Worm (Caenorhabditis elegans) whole organism, L4 larva: Measurements from ENCODE around the gene bus-18.

Experiments
- F37D6.2 ChIP-seq: sonication (generic microtip); optimal IDR thresholded peaks from 2 replicates; lab custom pipeline; 2016; ENCODE audit warnings: mild to moderate bottlenecking, missing genetic modification characterization, missing compliant biosample characterization
- F44E2.7 ChIP-seq: fragments of 200-800 bp; sonication (Bioruptor generic); IDR thresholded peaks from 2 replicates; pipeline ENCODE4 v2.1.2; 2022; ENCODE audit warnings: missing genetic modification characterization, missing compliant biosample characterization
- F49E8.2 ChIP-seq: sonication (generic microtip); optimal IDR thresholded peaks from 2 replicates; lab custom pipeline; 2016; ENCODE audit warnings: missing compliant biosample characterization, mild to moderate bottlenecking, missing genetic modification characterization, borderline replicate concordance
- R02D3.7 ChIP-seq: fragments of 150-350 bp; sonication (generic microtip); optimal IDR thresholded peaks from 3 replicates; lab custom pipeline; 2014; ENCODE audit warnings: missing biosample characterization, missing genetic modification characterization
- Y5F2A.4 ChIP-seq: fragments of 200-800 bp; sonication (Bioruptor generic); optimal IDR thresholded peaks from 2 replicates; lab custom pipeline; 2018; ENCODE audit warnings: mild to moderate bottlenecking, missing genetic modification characterization, missing compliant biosample characterization
- ZK337.2 ChIP-seq: fragments of 200-800 bp; sonication (Bioruptor generic); IDR thresholded peaks from 2 replicates; pipeline ENCODE4 v1.3.6; 2022; ENCODE audit warnings: missing genetic modification reagents, missing genetic modification characterization, missing compliant biosample characterization
- ZK546.5 ChIP-seq, 2 experiments: sonication (generic microtip); optimal IDR thresholded peaks; 2 replicates each; lab custom pipeline; 2017; ENCODE audit warnings: missing biosample characterization in 2 of 2, missing genetic modification characterization in 2 of 2
- aha-1 ChIP-seq: fragments of 150-350 bp; peaks from one replicate; lab custom pipeline; 2014; ENCODE audit warnings: missing biosample characterization, missing genetic modification characterization
- aly-2 ChIP-seq: sonication (generic microtip); optimal IDR thresholded peaks from 2 replicates; lab custom pipeline; 2018; ENCODE audit warnings: missing biosample characterization, missing genetic modification characterization
- ama-1 ChIP-seq: fragments of 150-350 bp; optimal IDR thresholded peaks from 2 replicates; lab custom pipeline; 2014; ENCODE audit warnings: inconsistent platforms, mixed read lengths
- arid-1 ChIP-seq: fragments of 200-800 bp; sonication (Bioruptor generic); conservative IDR thresholded peaks from 2 replicates; pipeline ENCODE4 v1.3.6; 2022; ENCODE audit warnings: missing genetic modification reagents, missing genetic modification characterization, missing compliant biosample characterization
- ceh-28 ChIP-seq: fragments of 150-350 bp; optimal IDR thresholded peaks from 2 replicates; lab custom pipeline; 2014; ENCODE audit warnings: missing biosample characterization, missing genetic modification reagents, missing genetic modification characterization
- ceh-32 ChIP-seq: sonication (generic microtip); optimal IDR thresholded peaks from 2 replicates; lab custom pipeline; 2016; ENCODE audit warnings: mild to moderate bottlenecking, missing genetic modification characterization, missing compliant biosample characterization; ENCODE audit not compliant: poor library complexity
- ceh-62 ChIP-seq: sonication (generic microtip); optimal IDR thresholded peaks from 2 replicates; lab custom pipeline; 2017; ENCODE audit warnings: missing biosample characterization, missing genetic modification characterization
- cey-2 ChIP-seq: sonication (generic microtip); optimal IDR thresholded peaks from 3 replicates; lab custom pipeline; 2017; ENCODE audit warnings: missing genetic modification characterization, mild to moderate bottlenecking, missing compliant biosample characterization, antibody characterized with exemption, borderline replicate concordance; ENCODE audit not compliant: insufficient read depth
- daf-12 ChIP-seq: fragments of 150-350 bp; optimal IDR thresholded peaks from 2 replicates; lab custom pipeline; 2014; ENCODE audit warnings: missing biosample characterization, missing genetic modification reagents, missing genetic modification characterization
- daf-19 ChIP-seq: fragments of 200-800 bp; sonication (Bioruptor generic); conservative IDR thresholded peaks from 2 replicates; pipeline ENCODE4 v1.3.6; 2022; ENCODE audit warnings: missing genetic modification characterization, missing compliant biosample characterization
- daf-8 ChIP-seq: fragments of 200-800 bp; sonication (Bioruptor generic); IDR thresholded peaks from 2 replicates; pipeline ENCODE4 v1.3.6; 2022; ENCODE audit warnings: missing genetic modification characterization, missing compliant biosample characterization
- dmd-6 ChIP-seq: fragments of 200-800 bp; sonication (Bioruptor generic); IDR thresholded peaks from 2 replicates; pipeline ENCODE4 v1.3.6; 2022; ENCODE audit warnings: missing genetic modification reagents, missing genetic modification characterization, missing compliant biosample characterization
- dmd-9 ChIP-seq: fragments of 200-800 bp; sonication (Bioruptor generic); IDR thresholded peaks from 2 replicates; pipeline ENCODE4 v1.3.6; 2022; ENCODE audit warnings: missing genetic modification reagents, missing genetic modification characterization, missing compliant biosample characterization
- duxl-1 ChIP-seq: sonication (generic microtip); optimal IDR thresholded peaks from 2 replicates; lab custom pipeline; 2016; ENCODE audit warnings: mild to moderate bottlenecking, missing genetic modification characterization, moderate library complexity, missing compliant biosample characterization; ENCODE audit not compliant: poor library complexity
- egl-27 ChIP-seq: sonication (generic microtip); optimal IDR thresholded peaks from 3 replicates; lab custom pipeline; 2017; ENCODE audit warnings: missing biosample characterization, missing genetic modification reagents, missing genetic modification characterization
- fos-1 ChIP-seq: fragments of 150-350 bp; optimal IDR thresholded peaks from 2 replicates; lab custom pipeline; 2014; ENCODE audit warnings: missing biosample characterization, missing genetic modification characterization
- gei-8 ChIP-seq: fragments of 200-800 bp; sonication (Bioruptor generic); optimal IDR thresholded peaks from 2 replicates; lab custom pipeline; 2018; ENCODE audit warnings: mild to moderate bottlenecking, missing genetic modification characterization, missing compliant biosample characterization
- hif-1 ChIP-seq, 2 experiments: sonication (generic microtip); optimal IDR thresholded peaks; 2 replicates each; lab custom pipeline; 2016 to 2017; ENCODE audit warnings: missing compliant biosample characterization in 2 of 2, missing genetic modification characterization in 2 of 2, missing genetic modification reagents in 2 of 2, missing genotype in 2 of 2, mild to moderate bottlenecking in 1 of 2
- hmg-1.1 ChIP-seq: fragments of 200-800 bp; sonication (Bioruptor generic); IDR thresholded peaks from 2 replicates; pipeline ENCODE4 v1.3.6; 2022; ENCODE audit warnings: missing genetic modification reagents, missing genetic modification characterization, missing compliant biosample characterization
- lim-7 ChIP-seq: fragments of 200-800 bp; sonication (Bioruptor generic); IDR thresholded peaks from 2 replicates; pipeline ENCODE4 v1.3.6; 2022; ENCODE audit warnings: missing genetic modification characterization, missing compliant biosample characterization
- lin-1 ChIP-seq: fragments of 200-800 bp; sonication (Bioruptor generic); IDR thresholded peaks from 2 replicates; pipeline ENCODE4 v1.3.6; 2022; ENCODE audit warnings: missing genetic modification reagents, missing genetic modification characterization, missing compliant biosample characterization
- lin-13 ChIP-seq: fragments of 150-350 bp; optimal IDR thresholded peaks from 2 replicates; lab custom pipeline; 2014; ENCODE audit warnings: missing biosample characterization, missing genetic modification reagents, missing genetic modification characterization
- lin-39 ChIP-seq: fragments of 150-350 bp; optimal IDR thresholded peaks from 2 replicates; lab custom pipeline; 2014; ENCODE audit warnings: missing biosample characterization, missing genetic modification reagents, missing genetic modification characterization
- lir-3 ChIP-seq: sonication (generic microtip); optimal IDR thresholded peaks from 2 replicates; lab custom pipeline; 2016; ENCODE audit warnings: mild to moderate bottlenecking, missing genetic modification characterization, missing compliant biosample characterization
- madf-9 ChIP-seq: fragments of 200-800 bp; sonication (Bioruptor generic); conservative IDR thresholded peaks from 2 replicates; pipeline ENCODE4 v1.3.6; 2022; ENCODE audit warnings: missing genetic modification reagents, missing genetic modification characterization, missing compliant biosample characterization
- mdl-1 ChIP-seq, 2 experiments: fragments of 150-350 bp in 1 of 2; sonication (generic microtip) in 1 of 2; optimal IDR thresholded peaks; 2 replicates each; lab custom pipeline; 2014 to 2017; ENCODE audit warnings: missing biosample characterization in 2 of 2, missing genetic modification characterization in 2 of 2
- nhr-102 ChIP-seq: sonication (generic microtip); optimal IDR thresholded peaks from 2 replicates; lab custom pipeline; 2016; ENCODE audit warnings: mild to moderate bottlenecking, missing genetic modification characterization, moderate library complexity, missing compliant biosample characterization
- nhr-11 ChIP-seq: fragments of 150-350 bp; optimal IDR thresholded peaks from 2 replicates; lab custom pipeline; 2014; ENCODE audit warnings: missing biosample characterization, missing genetic modification characterization
- nhr-237 ChIP-seq: sonication (generic microtip); optimal IDR thresholded peaks from 2 replicates; lab custom pipeline; 2017; ENCODE audit warnings: missing biosample characterization, missing genetic modification characterization
- nhr-25 ChIP-seq: sonication (generic microtip); optimal IDR thresholded peaks from 2 replicates; lab custom pipeline; 2017; ENCODE audit warnings: missing genetic modification characterization, mild to moderate bottlenecking, missing compliant biosample characterization, antibody characterized with exemption, moderate library complexity, borderline replicate concordance; ENCODE audit not compliant: insufficient read depth
- nhr-6 ChIP-seq: fragments of 150-350 bp; optimal IDR thresholded peaks from 2 replicates; lab custom pipeline; 2014; ENCODE audit warnings: missing biosample characterization, missing genetic modification characterization
- nhr-76 ChIP-seq: fragments of 150-350 bp; optimal IDR thresholded peaks from 2 replicates; lab custom pipeline; 2014; ENCODE audit warnings: missing biosample characterization, missing genetic modification characterization
- pha-4 ChIP-seq, 2 experiments: fragments of 150-350 bp in 1 of 2; fragments of 200-800 bp in 1 of 2; sonication (Bioruptor generic) in 1 of 2; IDR thresholded peaks in 1 of 2; optimal IDR thresholded peaks in 1 of 2; 2 replicates each; pipeline versions ENCODE4 v1.3.6 to Lab custom; 2014 to 2022; ENCODE audit warnings: missing genetic modification characterization in 2 of 2, missing genetic modification reagents in 2 of 2, missing biosample characterization in 1 of 2, missing compliant biosample characterization in 1 of 2
- saeg-2 ChIP-seq: fragments of 200-800 bp; sonication (Bioruptor generic); IDR thresholded peaks from 2 replicates; pipeline ENCODE4 v1.3.6; 2022; ENCODE audit warnings: missing genetic modification reagents, missing genetic modification characterization, missing compliant biosample characterization
- sdz-12 ChIP-seq: fragments of 200-800 bp; sonication (Bioruptor generic); optimal IDR thresholded peaks from 2 replicates; lab custom pipeline; 2018; ENCODE audit warnings: mild to moderate bottlenecking, missing genetic modification characterization, missing compliant biosample characterization
- snpc-4 ChIP-seq: fragments of 150-350 bp; optimal IDR thresholded peaks from 2 replicates; lab custom pipeline; 2014; ENCODE audit warnings: missing biosample characterization, missing genetic modification characterization
- spr-1 ChIP-seq: sonication (generic microtip); optimal IDR thresholded peaks from 2 replicates; lab custom pipeline; 2016; ENCODE audit warnings: mild to moderate bottlenecking, missing genetic modification characterization, missing compliant biosample characterization
- tra-1 ChIP-seq: fragments of 200-800 bp; sonication (Bioruptor generic); IDR thresholded peaks from 2 replicates; pipeline ENCODE4 v1.3.6; 2022; ENCODE audit warnings: missing genetic modification reagents, missing genetic modification characterization, missing compliant biosample characterization
- unc-39 ChIP-seq: sonication (generic microtip); optimal IDR thresholded peaks from 2 replicates; lab custom pipeline; 2017; ENCODE audit warnings: missing biosample characterization, missing genetic modification characterization
- vab-7 ChIP-seq: fragments of 200-800 bp; sonication (Bioruptor generic); IDR thresholded peaks from 2 replicates; pipeline ENCODE4 v1.3.6; 2022; ENCODE audit warnings: missing genetic modification reagents, missing genetic modification characterization, missing compliant biosample characterization
- zag-1 ChIP-seq: fragments of 150-350 bp; optimal IDR thresholded peaks from 2 replicates; lab custom pipeline; 2014; ENCODE audit warnings: missing biosample characterization, missing genetic modification characterization
- zfp-2 ChIP-seq: sonication (generic microtip); optimal IDR thresholded peaks from 2 replicates; lab custom pipeline; 2016; ENCODE audit warnings: mild to moderate bottlenecking, missing genetic modification characterization, missing compliant biosample characterization
- zip-11 ChIP-seq: fragments of 200-800 bp; sonication (Bioruptor generic); IDR thresholded peaks from 2 replicates; pipeline ENCODE4 v1.3.6; 2022; ENCODE audit warnings: missing genetic modification characterization, missing compliant biosample characterization
- zip-2 ChIP-seq: fragments of 150-350 bp; optimal IDR thresholded peaks from 2 replicates; lab custom pipeline; 2014; ENCODE audit warnings: missing biosample characterization, missing genetic modification characterization

Gene bus-18

DNA sequence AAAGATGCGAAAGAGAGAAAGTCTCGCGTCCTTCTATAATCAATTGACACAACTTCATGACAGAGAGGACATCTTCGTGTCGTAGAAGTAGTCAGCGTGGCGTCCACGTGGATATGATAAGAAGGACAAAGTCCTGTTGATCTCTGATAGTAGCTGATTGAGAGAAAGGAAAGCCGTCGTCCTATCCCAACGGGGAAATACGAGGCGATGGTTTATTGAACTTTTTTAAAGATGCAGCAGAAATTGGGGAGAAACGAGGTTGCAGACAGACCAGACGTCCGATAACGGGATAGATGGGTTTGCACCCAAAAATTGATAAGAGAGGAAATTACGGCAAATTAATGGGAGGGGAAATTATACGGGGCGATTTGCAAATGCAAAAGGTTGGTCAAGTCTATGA lies 29.0 kb downstream of the bus-18 start:
- TF ChIP-seq R02D3.7 (tag; lab: Kevin White, UChicago): no peak
- TF ChIP-seq aha-1 (tag; lab: Kevin White, UChicago): peak; percentile 87
- no peak for TF ChIP-seq zfp-2
- no peak for TF ChIP-seq lin-1 (GFP tag; lab: Robert Waterston, UW)
- TF ChIP-seq duxl-1 (tag; lab: Kevin White, UChicago): no peak
- peak; percentile 24 for TF ChIP-seq nhr-237 (tag; lab: Kevin White, UChicago)
- peak; percentile 65 for TF ChIP-seq nhr-102
- no peak for TF ChIP-seq spr-1 (tag; lab: Kevin White, UChicago)
- TF ChIP-seq ZK337.2: no peak
- no peak for TF ChIP-seq dmd-9 (GFP tag; lab: Robert Waterston, UW)
- no peak for TF ChIP-seq Y5F2A.4 (GFP tag; lab: Kevin White, UChicago)
- TF ChIP-seq pha-4 (GFP tag; IDR thresholded peaks at IDR 0.05; lab: Robert Waterston, UW): no peak
- no peak for TF ChIP-seq pha-4 (tag; optimal IDR thresholded peaks at IDR 0.05; lab: Kevin White, UChicago)
- TF ChIP-seq vab-7 (GFP tag; lab: Robert Waterston, UW): no peak
- TF ChIP-seq lin-13 (GFP tag; lab: Kevin White, UChicago): no peak
- TF ChIP-seq arid-1: no peak
- TF ChIP-seq lir-3 (tag; lab: Kevin White, UChicago): no peak
- no peak for TF ChIP-seq madf-9 (GFP tag; lab: Robert Waterston, UW)
- TF ChIP-seq snpc-4 (tag; lab: Kevin White, UChicago): no peak
- no peak for TF ChIP-seq aly-2 (tag; lab: Kevin White, UChicago)
- no peak for TF ChIP-seq sdz-12 (GFP tag; lab: Kevin White, UChicago)
- no peak for TF ChIP-seq daf-8
- TF ChIP-seq hmg-1.1: 0 out of 2 replicates have a peak, but pooled peaks have one; percentile 11
- TF ChIP-seq ceh-62 (tag; lab: Kevin White, UChicago): no peak
- TF ChIP-seq ceh-28 (tag; lab: Kevin White, UChicago): no peak
- no peak for TF ChIP-seq ZK546.5 (tag; optimal IDR thresholded peaks at IDR 0.05; lab: Kevin White, UChicago)
- no peak for TF ChIP-seq ceh-32
- TF ChIP-seq nhr-25 (tag; lab: Kevin White, UChicago): peak; percentile 86
- no peak for TF ChIP-seq lim-7 (GFP tag; lab: Robert Waterston, UW)
- no peak for TF ChIP-seq egl-27 (tag; lab: Kevin White, UChicago)
- TF ChIP-seq zag-1: no peak
- TF ChIP-seq gei-8: peak; percentile 86
- TF ChIP-seq nhr-6 (tag; lab: Kevin White, UChicago): no peak
- peak; percentile 87 for TF ChIP-seq dmd-6 (GFP tag; lab: Robert Waterston, UW)
- no peak for TF ChIP-seq F49E8.2
- no peak for TF ChIP-seq lin-39 (tag; lab: Kevin White, UChicago)
- no peak for TF ChIP-seq F44E2.7 (GFP tag; lab: Robert Waterston, UW)
- no peak for TF ChIP-seq unc-39
- no peak for TF ChIP-seq nhr-76 (tag; lab: Kevin White, UChicago)
- no peak for TF ChIP-seq fos-1 (tag; lab: Kevin White, UChicago)
- TF ChIP-seq mdl-1 (tag; optimal IDR thresholded peaks at IDR 0.05; lab: Kevin White, UChicago): peak; percentile 83 to 94
- no peak for TF ChIP-seq daf-19
- TF ChIP-seq nhr-11: no peak
- TF ChIP-seq F37D6.2: no peak
- no peak for TF ChIP-seq hif-1 (tag; optimal IDR thresholded peaks at IDR 0.05; lab: Kevin White, UChicago)
- TF ChIP-seq zip-11 (GFP tag; lab: Robert Waterston, UW): no peak
- TF ChIP-seq cey-2 (tag; lab: Kevin White, UChicago): peak; percentile 94
- no peak for TF ChIP-seq ama-1
- no peak for TF ChIP-seq daf-12 (tag; lab: Kevin White, UChicago)
- TF ChIP-seq tra-1: peak; percentile 61; the same call in 1 of the 2 replicates
- TF ChIP-seq zip-2 (tag; lab: Kevin White, UChicago): no peak
- 0 out of 2 replicates have a peak, but pooled peaks have one; percentile 24 for TF ChIP-seq saeg-2 (GFP tag; lab: Robert Waterston, UW)
